Fruit fly (Drosophila melanogaster): ENCODE measurements around the gene CG12237.

Gene CG12237

dm6 chrX:19613473-19613872 is 29.2 kb downstream of the CG12237 start (continued):
- TF ChIP-seq HLH4C (GFP tag; IDR thresholded peaks at IDR 0.05; ENCODE audit: partially characterized antibody) (0 out of 3 replicates have a peak, but pooled peaks have one; percentile 43), CG3838 (GFP tag; optimal IDR thresholded peaks at IDR 0.05) (no peak), Fer1 (GFP tag; optimal IDR thresholded peaks at IDR 0.05) (peak; percentile 84), CG7271 (tag; optimal IDR thresholded peaks at IDR 0.05) (peak; percentile 76), Max (GFP tag; optimal IDR thresholded peaks at IDR 0.05) (no peak), CG18476 (GFP tag; optimal IDR thresholded peaks at IDR 0.05) (no peak), cad (GFP tag; optimal IDR thresholded peaks at IDR 0.05) (no peak), Lim3 (GFP tag; IDR thresholded peaks at IDR 0.05) (no peak), Chrac-16 (GFP tag; optimal IDR thresholded peaks at IDR 0.05) (no peak), CG12155 (GFP tag; optimal IDR thresholded peaks at IDR 0.05) (no peak), B-H2 (GFP tag; optimal IDR thresholded peaks at IDR 0.05) (peak; percentile 76), Dref (GFP tag; IDR thresholded peaks at IDR 0.05) (peak; percentile 74), lmd (GFP tag; IDR thresholded peaks at IDR 0.05) (no peak), ato (GFP tag; IDR thresholded peaks at IDR 0.05; ENCODE audit: partially characterized antibody) (0 out of 2 replicates have a peak, but pooled peaks have one; percentile 38), CG5953 (GFP tag; IDR thresholded peaks at IDR 0.05) (no peak), Tbp (GFP tag; optimal IDR thresholded peaks at IDR 0.05) (no peak), Opbp (GFP tag; IDR thresholded peaks at IDR 0.05; ENCODE audit: partially characterized antibody) (peak; percentile 17; the same call in 1 of the 3 replicates), vfl (GFP tag; optimal IDR thresholded peaks at IDR 0.05) (no peak), zen2 (GFP tag; IDR thresholded peaks at IDR 0.05; ENCODE audit: partially characterized antibody) (peak; percentile 64; the same call in 2 of the 3 replicates), CG9932 (GFP tag; IDR thresholded peaks at IDR 0.05) (no peak), CG17328 (GFP tag; IDR thresholded peaks at IDR 0.05) (peak; percentile 58), Hr51 (GFP tag; optimal IDR thresholded peaks at IDR 0.05) (no peak), CG7556 (GFP tag; optimal IDR thresholded peaks at IDR 0.05) (peak; percentile 10), bbx (GFP tag; IDR thresholded peaks at IDR 0.05; ENCODE audit: partially characterized antibody) (no peak), Bgb (GFP tag; IDR thresholded peaks at IDR 0.05; ENCODE audit: partially characterized antibody) (no peak), CG31441 (GFP tag; IDR thresholded peaks at IDR 0.05) (no peak; the same call in 1 of the 2 replicates), mirr (GFP tag; optimal IDR thresholded peaks at IDR 0.05) (peak; percentile 89), CG2889 (GFP tag; IDR thresholded peaks at IDR 0.05) (no peak), CG4424 (GFP tag; optimal IDR thresholded peaks at IDR 0.05) (peak; percentile 21), CG42726 (GFP tag; IDR thresholded peaks at IDR 0.05; ENCODE audit: partially characterized antibody) (no peak), CG7786 (GFP tag; optimal IDR thresholded peaks at IDR 0.05) (no peak), CG4854 (GFP tag; optimal IDR thresholded peaks at IDR 0.05) (no peak), CG12219 (GFP tag; optimal IDR thresholded peaks at IDR 0.05) (no peak), D19B (GFP tag; optimal IDR thresholded peaks at IDR 0.05) (no peak), CG17361 (GFP tag; IDR thresholded peaks at IDR 0.05) (no peak; the same call in 2 of the 3 replicates), fd102C (GFP tag; optimal IDR thresholded peaks at IDR 0.05) (no peak), fru (optimal IDR thresholded peaks at IDR 0.05) (no peak), grau (tag; optimal IDR thresholded peaks at IDR 0.05) (peak; percentile 44), lilli (GFP tag; optimal IDR thresholded peaks at IDR 0.05) (no peak), TFAM (GFP tag; optimal IDR thresholded peaks at IDR 0.05) (no peak), CTCF (GFP tag; optimal IDR thresholded peaks at IDR 0.05) (peak; percentile 14), CG30020 (tag; optimal IDR thresholded peaks at IDR 0.05) (peak; percentile 44), fd64A (GFP tag; optimal IDR thresholded peaks at IDR 0.05) (peak; percentile 53), CG3065 (GFP tag; optimal IDR thresholded peaks at IDR 0.05) (no peak), E2f1 (GFP tag; IDR thresholded peaks at IDR 0.05) (no peak), seq (GFP tag; IDR thresholded peaks at IDR 0.05) (no peak), pzg (GFP tag; optimal IDR thresholded peaks at IDR 0.05) (peak; percentile 57), CG30431 (GFP tag; optimal IDR thresholded peaks at IDR 0.05) (no peak), oc (tag; optimal IDR thresholded peaks at IDR 0.05) (no peak), CG11723 (GFP tag; optimal IDR thresholded peaks at IDR 0.05) (peak; percentile 47), HLH54F (GFP tag; optimal IDR thresholded peaks at IDR 0.05) (no peak), Dll (GFP tag; IDR thresholded peaks at IDR 0.05; ENCODE audit: partially characterized antibody) (peak; percentile 53; the same call in 1 of the 4 replicates)

Measured in whole organism, embryonic.